Fruit fly (Drosophila melanogaster) whole organism, prepupa: Measurements from ENCODE around the gene Jon65Ai.

Experiments
- CG11902 ChIP-seq: fragments of 200-800 bp; sonication (Bioruptor generic); optimal IDR thresholded peaks from 3 replicates; lab custom pipeline; 2016; ENCODE audit warnings: missing biosample characterization, missing genetic modification characterization
- CG15336 ChIP-seq: fragments of 200-800 bp; sonication (Bioruptor generic); IDR thresholded peaks from 2 replicates; pipeline ENCODE4 v1.3.6; 2022; ENCODE audit warnings: missing biosample characterization, missing genetic modification characterization
- CG3919 ChIP-seq: fragments of 200-800 bp; sonication (Bioruptor generic); optimal IDR thresholded peaks from 3 replicates; lab custom pipeline; 2016; ENCODE audit warnings: missing biosample characterization, missing genetic modification characterization
- CG4318 ChIP-seq: fragments of 200-800 bp; sonication (Bioruptor generic); optimal IDR thresholded peaks from 3 replicates; lab custom pipeline; 2017; ENCODE audit warnings: missing biosample characterization, mild to moderate bottlenecking, missing genetic modification characterization
- CG6276 ChIP-seq: fragments of 200-800 bp; sonication (Bioruptor generic); optimal IDR thresholded peaks from 2 replicates; lab custom pipeline; 2017; ENCODE audit warnings: missing biosample characterization, mild to moderate bottlenecking, missing genetic modification characterization
- Hr38 ChIP-seq: sonication (Bioruptor generic); optimal IDR thresholded peaks from 2 replicates; lab custom pipeline; 2016; ENCODE audit warnings: missing biosample characterization, missing genetic modification characterization
- Hr39 ChIP-seq: fragments of 200-800 bp; sonication (Bioruptor generic); optimal IDR thresholded peaks from 2 replicates; lab custom pipeline; 2016; ENCODE audit warnings: missing biosample characterization, missing genetic modification characterization
- OdsH ChIP-seq: fragments of 200-800 bp; sonication (Bioruptor generic); optimal IDR thresholded peaks from 3 replicates; lab custom pipeline; 2016; ENCODE audit warnings: missing biosample characterization, missing genetic modification characterization
- acj6 ChIP-seq: fragments of 200-800 bp; sonication (Bioruptor generic); optimal IDR thresholded peaks from 3 replicates; lab custom pipeline; 2016; ENCODE audit warnings: missing biosample characterization, missing genetic modification characterization
- ss ChIP-seq, 2 experiments: fragments of 200-800 bp; sonication (Bioruptor generic); optimal IDR thresholded peaks; 2 replicates in 1 of 2; 3 replicates in 1 of 2; lab custom pipeline; 2017 to 2018; ENCODE audit warnings: mild to moderate bottlenecking in 2 of 2, missing biosample characterization in 2 of 2, missing genetic modification characterization in 2 of 2, moderate library complexity in 1 of 2
- topi ChIP-seq: fragments of 200-800 bp; sonication (Bioruptor generic); optimal IDR thresholded peaks from 3 replicates; lab custom pipeline; 2016; ENCODE audit warnings: missing biosample characterization, missing genetic modification characterization

- no peak for TF ChIP-seq CG4318 (GFP tag; lab: Kevin White, UChicago)
- TF ChIP-seq ss (GFP tag; optimal IDR thresholded peaks at IDR 0.05; lab: Kevin White, UChicago) = no peak
- no peak for TF ChIP-seq CG11902
- TF ChIP-seq CG15336 (GFP tag; lab: Robert Waterston, UW) = no peak
- TF ChIP-seq OdsH (GFP tag; lab: Kevin White, UChicago) = no peak
- no peak for TF ChIP-seq Hr38 (GFP tag; lab: Kevin White, UChicago)
- no peak for TF ChIP-seq CG6276
- TF ChIP-seq acj6 (GFP tag; lab: Kevin White, UChicago) = no peak
- no peak for TF ChIP-seq CG3919 (GFP tag; lab: Kevin White, UChicago)
- no peak for TF ChIP-seq Hr39 (GFP tag; lab: Kevin White, UChicago)
- no peak for TF ChIP-seq topi
These were observed 43.0 kb upstream of the Jon65Ai start, which contains the start of gene Ets65A for dm6 chr3L:6097270-6097669.
